Worm (Caenorhabditis elegans): ENCODE measurements around the gene C29E4.9.

- no peak for TF ChIP-seq lin-39 (tag; optimal IDR thresholded peaks at IDR 0.05)
- TF ChIP-seq ama-1 (optimal IDR thresholded peaks at IDR 0.05) = no peak
- no peak for TF ChIP-seq unc-55 (GFP tag; optimal IDR thresholded peaks at IDR 0.05)
- no peak for TF ChIP-seq nhr-11 (tag; optimal IDR thresholded peaks at IDR 0.05)
- TF ChIP-seq skn-1 (tag; optimal IDR thresholded peaks at IDR 0.05) = no peak
- TF ChIP-seq ceh-16 (tag; optimal IDR thresholded peaks at IDR 0.05) = no peak
- TF ChIP-seq elt-3 (tag; optimal IDR thresholded peaks at IDR 0.05) = no peak
- TF ChIP-seq unc-62 (GFP tag; optimal IDR thresholded peaks at IDR 0.05) = no peak
- TF ChIP-seq dmd-4 (tag; optimal IDR thresholded peaks at IDR 0.05) = no peak
- no peak for TF ChIP-seq ztf-11 (tag; optimal IDR thresholded peaks at IDR 0.05)
- TF ChIP-seq blmp-1 (tag; optimal IDR thresholded peaks at IDR 0.05; ENCODE audit: insufficient read depth) = no peak
Observed at ce11 chrIII:7922207-7922606, 34.7 kb downstream of the C29E4.9 start, which contains the start of gene C29E4.17.

Measured in whole organism, L2 larva.